Fruit fly (Drosophila melanogaster): Measurements from ENCODE around the gene Mkrn1.
A peak's percentile ranks its signal among the peaks of the same experiment; 100 is the strongest.

Mkrn1 gene

DNA sequence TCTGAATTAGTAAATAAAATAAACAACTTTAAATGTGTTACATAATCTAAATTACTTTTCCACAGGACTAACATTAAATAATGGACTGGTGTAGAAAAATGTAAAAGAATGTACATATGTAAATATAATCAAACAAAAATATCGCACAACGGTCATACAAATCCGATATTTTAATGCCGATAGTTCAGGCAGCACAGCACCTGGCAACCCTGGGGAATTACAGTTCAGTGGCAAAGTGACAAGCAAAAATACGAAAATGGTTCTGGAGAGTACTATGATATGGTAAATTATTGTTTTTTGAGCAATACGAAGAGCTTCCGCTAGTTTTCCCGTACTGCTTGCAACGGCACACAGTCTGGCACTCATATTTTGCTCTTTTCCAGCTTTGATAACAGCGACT is 3.3 kb upstream of the Mkrn1 start, which contains the start of gene Rpn10 (continued):
- TF ChIP-seq inv (GFP tag; IDR thresholded peaks at IDR 0.05; ENCODE audit: partially characterized antibody) (peak; percentile 97), tin (GFP tag; optimal IDR thresholded peaks at IDR 0.05) (peak; percentile 7), hb (GFP tag; IDR thresholded peaks at IDR 0.05; ENCODE audit: partially characterized antibody) (peak; percentile 98), CG17361 (GFP tag; IDR thresholded peaks at IDR 0.05) (peak; percentile 47; the same call in 1 of the 3 replicates), hkb (optimal IDR thresholded peaks at IDR 0.05) (no peak), hkb (GFP tag; IDR thresholded peaks at IDR 0.05) (no peak; the same call in 1 of the 2 replicates), nerfin-1 (tag; optimal IDR thresholded peaks at IDR 0.05) (peak; percentile 58), D19A (tag; optimal IDR thresholded peaks at IDR 0.05) (peak; percentile 43), Hr3 (GFP tag; optimal IDR thresholded peaks at IDR 0.05) (no peak), Mes4 (GFP tag; optimal IDR thresholded peaks at IDR 0.05) (no peak), CG2129 (GFP tag; IDR thresholded peaks at IDR 0.05; ENCODE audit: partially characterized antibody) (peak; percentile 93), CG1024 (GFP tag; IDR thresholded peaks at IDR 0.05) (no peak), CG2712 (tag; optimal IDR thresholded peaks at IDR 0.05) (peak; percentile 53), eve (GFP tag; optimal IDR thresholded peaks at IDR 0.05) (no peak), p53 (GFP tag; optimal IDR thresholded peaks at IDR 0.05) (peak; percentile 31), Fer3 (tag; optimal IDR thresholded peaks at IDR 0.05) (peak; percentile 2), Oaz (GFP tag; IDR thresholded peaks at IDR 0.05) (no peak), rib (GFP tag; IDR thresholded peaks at IDR 0.05) (no peak), CG18011 (GFP tag; optimal IDR thresholded peaks at IDR 0.05) (no peak), CG12942 (GFP tag; optimal IDR thresholded peaks at IDR 0.05) (no peak), CG5180 (GFP tag; optimal IDR thresholded peaks at IDR 0.05) (no peak), CG7987 (GFP tag; optimal IDR thresholded peaks at IDR 0.05) (peak; percentile 2), CG10267 (tag; optimal IDR thresholded peaks at IDR 0.05) (peak; percentile 58), CG2202 (tag; optimal IDR thresholded peaks at IDR 0.05) (no peak), pita (GFP tag; optimal IDR thresholded peaks at IDR 0.05) (no peak), CG17328 (GFP tag; IDR thresholded peaks at IDR 0.05) (no peak), wek (GFP tag; optimal IDR thresholded peaks at IDR 0.05) (no peak), h (optimal IDR thresholded peaks at IDR 0.05) (no peak), lmd (GFP tag; IDR thresholded peaks at IDR 0.05) (no peak), Gsc (GFP tag; IDR thresholded peaks at IDR 0.05) (no peak), cwo (GFP tag; optimal IDR thresholded peaks at IDR 0.05) (no peak), CG1603 (tag; optimal IDR thresholded peaks at IDR 0.05) (peak; percentile 83), lola (GFP tag; optimal IDR thresholded peaks at IDR 0.05) (peak in 1 of 3 experiments; percentile 13), NFAT (GFP tag; IDR thresholded peaks at IDR 0.05) (no peak), Atf-2 (GFP tag; optimal IDR thresholded peaks at IDR 0.05) (no peak), CG10959 (GFP tag; IDR thresholded peaks at IDR 0.05) (no peak), CG8388 (GFP tag; optimal IDR thresholded peaks at IDR 0.05) (peak; percentile 40), CG16779 (GFP tag; IDR thresholded peaks at IDR 0.05) (no peak), CG30403 (GFP tag; optimal IDR thresholded peaks at IDR 0.05) (peak; percentile 33), Doc3 (GFP tag; IDR thresholded peaks at IDR 0.05; ENCODE audit: partially characterized antibody) (peak; percentile 94), ham (GFP tag; IDR thresholded peaks at IDR 0.05) (no peak), Sry-β (GFP tag; optimal IDR thresholded peaks at IDR 0.05) (no peak), CG9437 (GFP tag; optimal IDR thresholded peaks at IDR 0.05) (peak; percentile 22), pan (optimal IDR thresholded peaks at IDR 0.05) (no peak), pan (GFP tag; optimal IDR thresholded peaks at IDR 0.05 in 1 of 2, IDR thresholded peaks at IDR 0.05 in 1 of 2) (no peak), pfk (GFP tag; optimal IDR thresholded peaks at IDR 0.05) (peak; percentile 69), CG6654 (GFP tag; optimal IDR thresholded peaks at IDR 0.05) (no peak), E2f1 (GFP tag; IDR thresholded peaks at IDR 0.05) (no peak), knrl (GFP tag; IDR thresholded peaks at IDR 0.05; ENCODE audit: partially characterized antibody) (peak; percentile 98), CG1792 (GFP tag; optimal IDR thresholded peaks at IDR 0.05) (no peak), CG10431 (GFP tag; optimal IDR thresholded peaks at IDR 0.05) (no peak), D19B (GFP tag; optimal IDR thresholded peaks at IDR 0.05) (no peak)

Data from whole organism, embryonic.